Fruit fly (Drosophila melanogaster) whole organism, embryonic: Measurements from ENCODE around the gene CG17801.

Experiments
- Aef1 ChIP-seq: fragments of 200-800 bp; sonication (Bioruptor generic); IDR thresholded peaks from 3 replicates; pipeline ENCODE4 v1.3.6; 2022; ENCODE audit warnings: missing biosample characterization, missing genetic modification characterization
- B-H2 ChIP-seq: fragments of 200-800 bp; sonication (Bioruptor generic); optimal IDR thresholded peaks from 2 replicates; lab custom pipeline; 2018; ENCODE audit warnings: missing biosample characterization, mild to moderate bottlenecking, missing genetic modification characterization
- CG10209 ChIP-seq: fragments of 200-800 bp; sonication (Bioruptor generic); optimal IDR thresholded peaks from 3 replicates; lab custom pipeline; 2017; ENCODE audit warnings: missing biosample characterization, mild to moderate bottlenecking, missing genetic modification characterization, missing genetic modification reagents
- CG10321 ChIP-seq: fragments of 200-800 bp; sonication (Bioruptor generic); IDR thresholded peaks from 2 replicates; pipeline ENCODE4 v1.3.6; 2022; ENCODE audit warnings: missing biosample characterization, missing genetic modification characterization
- CG11247 ChIP-seq: fragments of 200-800 bp; sonication (Bioruptor generic); IDR thresholded peaks from 2 replicates; pipeline ENCODE4 v1.3.6; 2022; ENCODE audit warnings: missing biosample characterization, missing genetic modification characterization
- CG12744 ChIP-seq: fragments of 200-800 bp; sonication (Bioruptor generic); optimal IDR thresholded peaks from 2 replicates; lab custom pipeline; 2016; ENCODE audit warnings: missing biosample characterization, missing genetic modification characterization
- CG13775 ChIP-seq: fragments of 200-800 bp; sonication (Bioruptor generic); optimal IDR thresholded peaks from 3 replicates; lab custom pipeline; 2017; ENCODE audit warnings: missing biosample characterization, mild to moderate bottlenecking, missing genetic modification characterization
- CG14050 ChIP-seq: fragments of 200-800 bp; sonication (Bioruptor generic); IDR thresholded peaks from 3 replicates; pipeline ENCODE4 v1.3.6; 2022; ENCODE audit warnings: missing biosample characterization, missing genetic modification characterization
- CG16779 ChIP-seq: fragments of 200-800 bp; sonication (Bioruptor generic); IDR thresholded peaks from 2 replicates; pipeline ENCODE4 v1.3.6; 2022; ENCODE audit warnings: missing biosample characterization, missing genetic modification characterization
- CG16813 ChIP-seq: fragments of 200-800 bp; sonication (Bioruptor generic); IDR thresholded peaks from 3 replicates; pipeline ENCODE4 v1.3.6; 2022; ENCODE audit warnings: missing biosample characterization, missing genetic modification characterization; ENCODE audit not compliant: partially characterized antibody
- CG17385 ChIP-seq: fragments of 200-800 bp; sonication (Bioruptor generic); optimal IDR thresholded peaks from 3 replicates; lab custom pipeline; 2018; ENCODE audit warnings: missing biosample characterization, mild to moderate bottlenecking, missing genetic modification characterization
- CG18011 ChIP-seq: fragments of 200-800 bp; sonication (Bioruptor generic); optimal IDR thresholded peaks from 2 replicates; lab custom pipeline; 2017; ENCODE audit warnings: missing biosample characterization, missing genetic modification characterization, mild to moderate bottlenecking, moderate library complexity, missing genotype
- CG18599 ChIP-seq: fragments of 200-800 bp; sonication (Bioruptor generic); optimal IDR thresholded peaks from 3 replicates; lab custom pipeline; 2017; ENCODE audit warnings: missing biosample characterization, missing genetic modification characterization, mild to moderate bottlenecking, moderate library complexity, missing genetic modification reagents
- CG18764 ChIP-seq: fragments of 200-800 bp; sonication (Bioruptor generic); optimal IDR thresholded peaks from 3 replicates; lab custom pipeline; 2016; ENCODE audit warnings: missing biosample characterization, missing genetic modification characterization
- CG31224 ChIP-seq: fragments of 200-800 bp; sonication (Bioruptor generic); IDR thresholded peaks from 2 replicates; pipeline ENCODE4 v1.3.6; 2022; ENCODE audit warnings: missing biosample characterization, missing genetic modification characterization
- CG32767 ChIP-seq: fragments of 200-800 bp; sonication (Bioruptor generic); IDR thresholded peaks from 2 replicates; pipeline ENCODE4 v1.3.6; 2022; ENCODE audit warnings: missing biosample characterization, missing genetic modification characterization
- CG6272 ChIP-seq: fragments of 200-800 bp; sonication (Bioruptor generic); IDR thresholded peaks from 2 replicates; pipeline ENCODE4 v1.3.6; 2022; ENCODE audit warnings: missing biosample characterization, missing genetic modification characterization
- CG6689 ChIP-seq: fragments of 200-800 bp; sonication (Bioruptor generic); IDR thresholded peaks from 2 replicates; pipeline ENCODE4 v1.3.6; 2022; ENCODE audit warnings: missing biosample characterization, missing genetic modification characterization
- CG7786 ChIP-seq: fragments of 200-800 bp; sonication (Bioruptor generic); optimal IDR thresholded peaks from 2 replicates; lab custom pipeline; 2016; ENCODE audit warnings: missing biosample characterization, missing genetic modification characterization
- CG9817 ChIP-seq: fragments of 200-800 bp; sonication (Bioruptor generic); optimal IDR thresholded peaks from 2 replicates; lab custom pipeline; 2018; ENCODE audit warnings: missing biosample characterization, mild to moderate bottlenecking, missing genetic modification characterization, moderate library complexity
- Dek ChIP-seq: fragments of 200-800 bp; sonication (Bioruptor generic); optimal IDR thresholded peaks from 3 replicates; lab custom pipeline; 2019; ENCODE audit warnings: missing biosample characterization, mild to moderate bottlenecking, missing genetic modification characterization, moderate library complexity
- Doc2 ChIP-seq: fragments of 200-800 bp; sonication (Bioruptor generic); IDR thresholded peaks from 2 replicates; pipeline ENCODE4 v1.3.6; 2022; ENCODE audit warnings: missing biosample characterization, missing genetic modification characterization
- Ets97D ChIP-seq: fragments of 200-800 bp; sonication (Bioruptor generic); optimal IDR thresholded peaks from 3 replicates; lab custom pipeline; 2016; ENCODE audit warnings: missing biosample characterization, missing genetic modification characterization
- Fer3 ChIP-seq: fragments of 200-800 bp; sonication (Bioruptor generic); optimal IDR thresholded peaks from 2 replicates; lab custom pipeline; 2018; ENCODE audit warnings: missing biosample characterization, mild to moderate bottlenecking, missing genetic modification characterization, moderate library complexity
- Gug ChIP-seq: fragments of 200-800 bp; sonication (Bioruptor generic); IDR thresholded peaks from 4 replicates; pipeline ENCODE4 v1.3.6; 2022; ENCODE audit warnings: missing biosample characterization, missing genetic modification characterization
- H15 ChIP-seq: fragments of 200-800 bp; sonication (Bioruptor generic); IDR thresholded peaks from 3 replicates; pipeline ENCODE4 v1.3.6; 2022; ENCODE audit warnings: missing biosample characterization, missing genetic modification characterization
- HLH4C ChIP-seq: fragments of 200-800 bp; sonication (Bioruptor generic); IDR thresholded peaks from 3 replicates; pipeline ENCODE4 v1.3.6; 2022; ENCODE audit warnings: missing biosample characterization, missing genetic modification characterization; ENCODE audit not compliant: partially characterized antibody
- Hmx ChIP-seq: fragments of 200-800 bp; sonication (Bioruptor generic); optimal IDR thresholded peaks from 2 replicates; lab custom pipeline; 2016; ENCODE audit warnings: missing biosample characterization, missing genetic modification characterization
- Hr39 ChIP-seq: fragments of >200 bp; optimal IDR thresholded peaks from 2 replicates; lab custom pipeline; 2017
- MBD-R2 ChIP-seq: fragments of 200-800 bp; sonication (Bioruptor generic); IDR thresholded peaks from 2 replicates; pipeline ENCODE4 v1.3.6; 2022; ENCODE audit warnings: missing biosample characterization, missing genetic modification characterization
- Med ChIP-seq: fragments of 200-800 bp; sonication (Bioruptor generic); peaks from one replicate; lab custom pipeline; 2016; ENCODE audit warnings: missing biosample characterization, missing genetic modification characterization, mild to moderate bottlenecking, inconsistent platforms, moderate library complexity
- Neu2 ChIP-seq: fragments of 200-800 bp; sonication (Bioruptor generic); optimal IDR thresholded peaks from 3 replicates; lab custom pipeline; 2016; ENCODE audit warnings: missing biosample characterization, missing genetic modification characterization, borderline replicate concordance
- Nf-YC ChIP-seq: fragments of 200-800 bp; optimal IDR thresholded peaks from 3 replicates; lab custom pipeline; 2019; ENCODE audit warnings: missing biosample characterization, mild to moderate bottlenecking, missing genetic modification characterization, moderate library complexity
- Side ChIP-seq: fragments of 200-800 bp; sonication (Bioruptor generic); optimal IDR thresholded peaks from 2 replicates; lab custom pipeline; 2016; ENCODE audit warnings: missing biosample characterization, missing genetic modification characterization
- Sry-δ ChIP-seq: fragments of 200-800 bp; sonication (Bioruptor generic); optimal IDR thresholded peaks from 2 replicates; lab custom pipeline; 2016; ENCODE audit warnings: missing biosample characterization, missing genetic modification characterization
- Taf1 ChIP-seq: fragments of 200-800 bp; sonication (Bioruptor generic); IDR thresholded peaks from 2 replicates; pipeline ENCODE4 v1.3.6; 2022; ENCODE audit warnings: missing biosample characterization, missing genetic modification characterization
- al ChIP-seq: fragments of 200-800 bp; sonication (Bioruptor generic); IDR thresholded peaks from 2 replicates; pipeline ENCODE4 v1.3.6; 2022; ENCODE audit warnings: missing biosample characterization, missing genetic modification characterization
- crp ChIP-seq, 2 experiments: fragments of 200-800 bp; sonication (Bioruptor generic); optimal IDR thresholded peaks; 2 replicates in 1 of 2; 3 replicates in 1 of 2; lab custom pipeline; 2017; ENCODE audit warnings: missing biosample characterization in 2 of 2, missing genetic modification characterization in 2 of 2, mild to moderate bottlenecking in 1 of 2, moderate library complexity in 1 of 2
- da ChIP-seq: fragments of 200-800 bp; sonication (Bioruptor generic); optimal IDR thresholded peaks from 2 replicates; lab custom pipeline; 2016; ENCODE audit warnings: missing biosample characterization, missing genetic modification characterization
- dan ChIP-seq: fragments of 200-800 bp; sonication (Bioruptor generic); IDR thresholded peaks from 2 replicates; pipeline ENCODE4 v1.3.6; 2022; ENCODE audit warnings: missing biosample characterization, missing genetic modification characterization
- disco-r ChIP-seq: fragments of 200-800 bp; sonication (Bioruptor generic); optimal IDR thresholded peaks from 2 replicates; lab custom pipeline; 2016; ENCODE audit warnings: missing biosample characterization, missing genetic modification characterization
- ewg ChIP-seq: fragments of 200-800 bp; sonication (Bioruptor generic); optimal IDR thresholded peaks from 3 replicates; lab custom pipeline; 2017; ENCODE audit warnings: mild to moderate bottlenecking, missing biosample characterization, missing genetic modification reagents, missing genetic modification characterization
- gcm2 ChIP-seq: fragments of 200-800 bp; sonication (Bioruptor generic); optimal IDR thresholded peaks from 2 replicates; lab custom pipeline; 2016; ENCODE audit warnings: missing biosample characterization, missing genetic modification characterization
- gsb-n ChIP-seq: fragments of 200-800 bp; sonication (Bioruptor generic); optimal IDR thresholded peaks from 3 replicates; lab custom pipeline; 2018; ENCODE audit warnings: missing biosample characterization, mild to moderate bottlenecking, missing genetic modification characterization
- hbn ChIP-seq: fragments of 200-800 bp; sonication (Bioruptor generic); IDR thresholded peaks from 2 replicates; pipeline ENCODE4 v1.3.6; 2022; ENCODE audit warnings: missing biosample characterization, missing genetic modification characterization; ENCODE audit not compliant: partially characterized antibody
- lola ChIP-seq, 3 experiments: fragments of >200 bp in 2 of 3; fragments of 200-800 bp in 1 of 3; sonication (Bioruptor generic) in 1 of 3; optimal IDR thresholded peaks; 2 replicates each; lab custom pipeline; 2017 to 2019; ENCODE audit warnings: missing biosample characterization in 3 of 3, missing genetic modification characterization in 3 of 3, mild to moderate bottlenecking in 1 of 3, moderate library complexity in 1 of 3
- run ChIP-seq: fragments of 200-800 bp; sonication (Bioruptor generic); optimal IDR thresholded peaks from 3 replicates; lab custom pipeline; 2018; ENCODE audit warnings: missing biosample characterization, mild to moderate bottlenecking, missing genetic modification characterization
- seq ChIP-seq: fragments of 200-800 bp; sonication (Bioruptor generic); IDR thresholded peaks from 2 replicates; pipeline ENCODE4 v1.3.6; 2022; ENCODE audit warnings: missing biosample characterization, missing genetic modification characterization
- sisA ChIP-seq: fragments of 200-800 bp; sonication (Bioruptor generic); IDR thresholded peaks from 2 replicates; pipeline ENCODE4 v1.3.6; 2022; ENCODE audit warnings: missing biosample characterization, missing genetic modification characterization
- tx ChIP-seq: fragments of 200-800 bp; sonication (Bioruptor generic); optimal IDR thresholded peaks from 2 replicates; lab custom pipeline; 2016; ENCODE audit warnings: missing biosample characterization, missing genetic modification characterization
- vnd ChIP-seq: fragments of 200-800 bp; sonication (Bioruptor generic); IDR thresholded peaks from 3 replicates; pipeline ENCODE4 v1.3.6; 2022; ENCODE audit warnings: missing biosample characterization, missing genetic modification characterization; ENCODE audit not compliant: partially characterized antibody

Gene CG17801

DNA sequence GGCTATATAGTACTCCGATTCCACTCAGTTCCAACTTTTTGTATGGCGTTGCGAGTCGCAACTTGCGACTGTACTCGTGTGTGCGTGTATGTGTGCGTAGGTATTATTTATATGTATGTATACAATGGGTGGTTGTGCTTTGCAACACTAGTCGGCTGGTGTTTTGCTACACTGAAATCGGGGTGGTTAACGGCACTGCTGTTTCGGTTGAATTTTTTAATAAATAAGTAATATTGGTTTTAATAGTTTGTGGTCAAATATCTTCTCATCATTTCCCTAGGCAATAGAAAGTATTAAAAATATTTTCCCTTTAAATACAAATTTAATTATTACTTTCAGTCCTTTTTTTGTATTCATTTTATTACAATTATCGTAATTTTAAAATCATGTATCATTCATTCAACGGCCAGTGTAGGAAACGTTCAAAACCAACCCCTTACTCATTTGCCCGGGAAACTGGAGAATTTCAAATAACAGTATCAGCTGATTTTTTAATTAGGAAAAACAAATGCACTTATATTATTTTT is 8.6 kb downstream of the CG17801 start, which contains the start of gene CG7379 (continued):
- TF ChIP-seq lola (GFP tag; optimal IDR thresholded peaks at IDR 0.05; lab: Kevin White, UChicago) (peak in 1 of 3 experiments; percentile 54), crp (GFP tag; optimal IDR thresholded peaks at IDR 0.05; lab: Kevin White, UChicago) (peak in 1 of 2 experiments; percentile 76), sisA (GFP tag; lab: Robert Waterston, UW) (peak; percentile 85), CG16779 (peak; percentile 87), Taf1 (peak; percentile 72), CG31224 (GFP tag; lab: Robert Waterston, UW) (peak; percentile 67), Hmx (GFP tag; lab: Kevin White, UChicago) (peak; percentile 47), CG17385 (GFP tag; lab: Kevin White, UChicago) (peak; percentile 83), tx (GFP tag; lab: Kevin White, UChicago) (peak; percentile 70), Dek (tag; lab: Kevin White, UChicago) (peak; percentile 40), Nf-YC (tag; lab: Kevin White, UChicago) (peak; percentile 72), run (tag; lab: Kevin White, UChicago) (no peak), CG18599 (GFP tag; lab: Kevin White, UChicago) (peak; percentile 92), CG14050 (GFP tag; lab: Robert Waterston, UW) (peak; percentile 36; the same call in 1 of the 3 replicates), CG13775 (GFP tag; lab: Kevin White, UChicago) (peak; percentile 75), MBD-R2 (GFP tag; lab: Robert Waterston, UW) (peak; percentile 89), vnd (GFP tag; lab: Robert Waterston, UW) (no peak), disco-r (GFP tag; lab: Kevin White, UChicago) (peak; percentile 40), gsb-n (no peak), CG6272 (GFP tag; lab: Robert Waterston, UW) (peak; percentile 56), CG18764 (GFP tag; lab: Kevin White, UChicago) (peak; percentile 78), Side (GFP tag; lab: Kevin White, UChicago) (peak; percentile 68), Fer3 (tag; lab: Kevin White, UChicago) (peak; percentile 67), CG9817 (tag; lab: Kevin White, UChicago) (peak; percentile 84), ewg (peak; percentile 70), Doc2 (no peak), hbn (GFP tag; lab: Robert Waterston, UW) (no peak), da (GFP tag; lab: Kevin White, UChicago) (peak; percentile 68), CG6689 (GFP tag; lab: Robert Waterston, UW) (peak; percentile 60), dan (GFP tag; lab: Robert Waterston, UW) (no peak), Sry-δ (GFP tag; lab: Kevin White, UChicago) (peak; percentile 55), Gug (GFP tag; lab: Robert Waterston, UW) (peak; percentile 76; the same call in 3 of the 4 replicates), CG7786 (GFP tag; lab: Kevin White, UChicago) (peak; percentile 86), CG16813 (GFP tag; lab: Robert Waterston, UW) (no peak), CG12744 (GFP tag; lab: Kevin White, UChicago) (peak; percentile 67), Med (GFP tag; lab: Kevin White, UChicago) (peak; percentile 97), CG32767 (GFP tag; lab: Robert Waterston, UW) (peak; percentile 78), Neu2 (GFP tag; lab: Kevin White, UChicago) (no peak), CG18011 (GFP tag; lab: Kevin White, UChicago) (peak; percentile 77), Ets97D (peak; percentile 87), seq (peak; percentile 68), CG10321 (GFP tag; lab: Robert Waterston, UW) (no peak), B-H2 (GFP tag; lab: Kevin White, UChicago) (peak; percentile 94), gcm2 (GFP tag; lab: Kevin White, UChicago) (peak; percentile 44), CG11247 (GFP tag; lab: Robert Waterston, UW) (peak; percentile 92), Aef1 (GFP tag; lab: Robert Waterston, UW) (peak; percentile 78), HLH4C (GFP tag; lab: Robert Waterston, UW) (no peak), CG10209 (peak; percentile 90), al (peak; percentile 71), Hr39 (lab: Kevin White, UChicago) (no peak), H15 (GFP tag; lab: Robert Waterston, UW) (peak; percentile 72; the same call in 2 of the 3 replicates)
